Worm (Caenorhabditis elegans) whole organism, young adult: ENCODE data around the gene C49C3.20.

Experiments
- C06A6.2 ChIP-seq: fragments of 200-800 bp; sonication (Bioruptor generic); conservative IDR thresholded peaks from 2 replicates; pipeline ENCODE4 v1.3.6; 2022; ENCODE audit warnings: missing genetic modification characterization, missing compliant biosample characterization
- F22D6.2 ChIP-seq: sonication (generic microtip); optimal IDR thresholded peaks from 2 replicates; lab custom pipeline; 2016; ENCODE audit warnings: mild to moderate bottlenecking, missing genetic modification characterization, missing compliant biosample characterization
- bed-1 ChIP-seq: fragments of 200-800 bp; sonication (Bioruptor generic); IDR thresholded peaks from 2 replicates; pipeline ENCODE4 v1.3.6; 2022; ENCODE audit warnings: missing genetic modification reagents, missing genetic modification characterization, missing compliant biosample characterization
- lin-35 ChIP-seq, 3 experiments: fragments of 150-350 bp in 2 of 3; sonication (generic microtip) in 1 of 3; optimal IDR thresholded peaks; 2 replicates each; lab custom pipeline; 2014 to 2018; ENCODE audit warnings: missing biosample characterization in 3 of 3, missing genetic modification characterization in 3 of 3, missing genetic modification reagents in 3 of 3
- somi-1 ChIP-seq: fragments of 200-800 bp; sonication (Bioruptor generic); optimal IDR thresholded peaks from 2 replicates; lab custom pipeline; 2018; ENCODE audit warnings: mild to moderate bottlenecking, missing genetic modification characterization, missing compliant biosample characterization
- unc-62 ChIP-seq: fragments of 150-350 bp; optimal IDR thresholded peaks from 2 replicates; lab custom pipeline; 2014; ENCODE audit warnings: missing biosample characterization, missing genetic modification reagents, missing genetic modification characterization

DNA sequence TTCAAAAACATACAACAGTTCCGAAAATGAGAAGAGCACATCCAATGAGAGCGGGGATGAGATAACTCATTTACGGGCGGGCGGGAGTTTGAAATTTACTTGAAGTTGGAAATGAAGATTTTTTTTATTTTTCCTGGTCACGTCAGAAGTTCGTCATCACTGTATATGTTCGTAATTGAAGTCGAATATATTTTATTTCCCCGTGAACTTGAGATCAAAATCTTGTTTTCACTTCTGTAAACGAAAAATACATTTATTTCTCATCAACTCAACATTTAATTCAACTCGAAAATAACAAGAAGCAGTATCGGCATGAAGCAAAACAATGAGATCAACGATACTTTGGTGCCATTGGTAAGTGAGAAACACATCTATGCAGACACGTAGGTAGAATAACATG is at the start of gene C49C3.20:
- TF ChIP-seq lin-35 (GFP tag; optimal IDR thresholded peaks at IDR 0.05; lab: Kevin White, UChicago) (no peak), F22D6.2 (tag; lab: Kevin White, UChicago) (no peak), C06A6.2 (no peak), bed-1 (GFP tag; lab: Robert Waterston, UW) (no peak), somi-1 (GFP tag; lab: Kevin White, UChicago) (no peak), unc-62 (GFP tag; lab: Kevin White, UChicago) (no peak)
